Worm (Caenorhabditis elegans) whole organism, mixed stage, embryonic: ENCODE measurements around the gene ifa-4.

Experiments
- elt-3 ChIP-seq: fragments of 150-350 bp; optimal IDR thresholded peaks from 2 replicates; lab custom pipeline; 2014; ENCODE audit warnings: missing biosample characterization, missing genetic modification characterization
- lin-13 ChIP-seq: fragments of 150-350 bp; optimal IDR thresholded peaks from 2 replicates; lab custom pipeline; 2014; ENCODE audit warnings: missing biosample characterization, missing genetic modification characterization
- nhr-28 ChIP-seq: fragments of 150-350 bp; optimal IDR thresholded peaks from 2 replicates; lab custom pipeline; 2014; ENCODE audit warnings: missing biosample characterization, missing genetic modification characterization
- nhr-76 ChIP-seq: sonication (generic microtip); optimal IDR thresholded peaks from 2 replicates; lab custom pipeline; 2017; ENCODE audit warnings: missing biosample characterization, missing genetic modification characterization
- sem-2 ChIP-seq: fragments of 200-800 bp; sonication (Bioruptor generic); optimal IDR thresholded peaks from 2 replicates; lab custom pipeline; 2018; ENCODE audit warnings: mild to moderate bottlenecking, missing genetic modification characterization, missing compliant biosample characterization
- snpc-4 ChIP-seq: fragments of 150-350 bp; optimal IDR thresholded peaks from 2 replicates; lab custom pipeline; 2014; ENCODE audit warnings: missing biosample characterization, missing genetic modification characterization
- tbx-8 ChIP-seq: fragments of 200-800 bp; sonication (Bioruptor generic); optimal IDR thresholded peaks from 2 replicates; lab custom pipeline; 2018; ENCODE audit warnings: mild to moderate bottlenecking, missing genetic modification characterization, moderate library complexity, missing compliant biosample characterization
- unc-62 ChIP-seq: fragments of 150-350 bp; optimal IDR thresholded peaks from 2 replicates; lab custom pipeline; 2014; ENCODE audit warnings: missing biosample characterization, missing genetic modification reagents, missing genetic modification characterization

DNA sequence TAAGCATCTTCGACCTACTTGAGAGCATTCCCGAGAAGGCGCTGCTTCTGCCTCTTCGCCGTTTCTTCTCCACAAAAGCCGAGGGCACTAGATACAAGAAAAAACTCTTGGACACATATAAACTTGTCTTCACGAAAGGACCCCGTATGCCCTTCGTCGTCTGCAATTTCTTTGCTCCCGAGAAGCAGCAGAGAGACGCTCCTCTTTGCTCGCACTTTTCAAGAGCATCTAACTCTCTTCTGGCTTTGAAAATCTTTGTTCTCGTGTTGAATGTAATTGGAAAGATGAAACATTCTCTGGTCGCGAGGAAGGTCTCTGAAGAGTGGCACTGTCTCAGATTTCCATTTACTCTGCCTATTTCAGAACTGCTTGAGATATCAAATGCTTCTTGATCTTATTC, 23.2 kb upstream of the ifa-4 start:
- TF ChIP-seq snpc-4 (tag; lab: Kevin White, UChicago), result no peak
- no peak for TF ChIP-seq nhr-76 (tag; lab: Kevin White, UChicago)
- TF ChIP-seq sem-2 (GFP tag; lab: Kevin White, UChicago), result no peak
- TF ChIP-seq tbx-8, result no peak
- TF ChIP-seq nhr-28, result no peak
- TF ChIP-seq lin-13 (tag; lab: Kevin White, UChicago), result no peak
- TF ChIP-seq elt-3, result no peak
- no peak for TF ChIP-seq unc-62 (GFP tag; lab: Kevin White, UChicago)
